Fruit fly (Drosophila melanogaster): ENCODE measurements around the gene CG32037.

The CG32037 gene

DNA sequence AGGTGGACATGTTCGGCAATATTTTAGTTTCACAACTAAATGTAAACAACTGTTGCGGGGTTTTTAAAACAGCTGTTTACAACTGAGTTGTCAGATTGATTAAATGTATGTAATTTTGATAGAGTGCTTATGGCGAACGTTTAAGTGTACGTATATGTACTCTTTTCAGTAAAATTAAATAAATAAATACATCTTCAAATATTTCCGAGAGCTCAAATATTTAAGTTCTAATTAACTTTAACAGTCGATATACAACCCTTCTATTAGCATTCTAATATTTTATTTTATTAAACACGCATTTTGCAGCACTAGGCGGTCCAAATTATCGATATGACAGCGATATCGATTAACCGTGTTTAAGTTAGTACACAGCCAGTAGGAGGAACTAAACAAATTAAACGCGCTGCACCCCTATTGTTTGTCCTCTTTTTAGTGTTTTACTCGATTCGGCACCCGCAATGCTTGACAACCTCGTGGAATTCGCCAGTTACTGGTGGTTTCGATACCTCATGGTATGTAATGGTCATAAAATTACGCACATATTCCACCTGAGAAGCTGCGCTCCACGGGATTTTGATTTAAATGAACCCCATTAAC, 40.4 kb downstream of the CG32037 start, which contains the start of the genes CG3448 and ghi (continued):
- TF ChIP-seq ara (GFP tag; IDR thresholded peaks at IDR 0.05) (peak; percentile 59), CG5180 (GFP tag; optimal IDR thresholded peaks at IDR 0.05) (no peak), Bteb2 (GFP tag; optimal IDR thresholded peaks at IDR 0.05) (no peak), nmo (GFP tag; optimal IDR thresholded peaks at IDR 0.05) (peak; percentile 55), CTCF (GFP tag; optimal IDR thresholded peaks at IDR 0.05) (peak; percentile 35), CG3281 (GFP tag; optimal IDR thresholded peaks at IDR 0.05) (peak; percentile 68), otp (GFP tag; IDR thresholded peaks at IDR 0.05) (no peak), Atf-2 (GFP tag; optimal IDR thresholded peaks at IDR 0.05) (no peak), CG2678 (tag; optimal IDR thresholded peaks at IDR 0.05) (peak; percentile 81), pum (GFP tag; optimal IDR thresholded peaks at IDR 0.05) (peak; percentile 11), D19A (tag; optimal IDR thresholded peaks at IDR 0.05) (peak; percentile 45), CG17829 (tag; optimal IDR thresholded peaks at IDR 0.05) (peak; percentile 61), Asciz (GFP tag; optimal IDR thresholded peaks at IDR 0.05) (peak; percentile 18), sna (GFP tag; IDR thresholded peaks at IDR 0.05; ENCODE audit: partially characterized antibody) (peak; percentile 90), CG18764 (GFP tag; optimal IDR thresholded peaks at IDR 0.05) (peak; percentile 61), oc (tag; optimal IDR thresholded peaks at IDR 0.05) (no peak), vfl (GFP tag; optimal IDR thresholded peaks at IDR 0.05) (peak; percentile 14), B-H1 (GFP tag; IDR thresholded peaks at IDR 0.05) (peak; percentile 13; the same call in 1 of the 3 replicates), gem (tag; optimal IDR thresholded peaks at IDR 0.05) (peak; percentile 71), CG3407 (GFP tag; optimal IDR thresholded peaks at IDR 0.05) (no peak), CG16813 (GFP tag; IDR thresholded peaks at IDR 0.05; ENCODE audit: partially characterized antibody) (peak; percentile 72), sim (GFP tag; IDR thresholded peaks at IDR 0.05) (no peak), CG4617 (GFP tag; optimal IDR thresholded peaks at IDR 0.05; ENCODE audit: borderline replicate concordance) (peak; percentile 50), Xrp1 (GFP tag; IDR thresholded peaks at IDR 0.05) (peak; percentile 76), CG34376 (GFP tag; optimal IDR thresholded peaks at IDR 0.05) (peak; percentile 61), tin (GFP tag; optimal IDR thresholded peaks at IDR 0.05) (peak; percentile 75), CG8281 (tag; optimal IDR thresholded peaks at IDR 0.05) (peak; percentile 26), CG17361 (GFP tag; IDR thresholded peaks at IDR 0.05) (peak; percentile 73), pnt (GFP tag; optimal IDR thresholded peaks at IDR 0.05) (peak; percentile 29), CG6683 (GFP tag; optimal IDR thresholded peaks at IDR 0.05) (peak; percentile 37), CG1792 (GFP tag; optimal IDR thresholded peaks at IDR 0.05) (no peak), Ptx1 (GFP tag; IDR thresholded peaks at IDR 0.05) (peak; percentile 58), CG17359 (tag; optimal IDR thresholded peaks at IDR 0.05) (peak; percentile 73), CG15696 (tag; optimal IDR thresholded peaks at IDR 0.05) (peak; percentile 74), CG1529 (GFP tag; optimal IDR thresholded peaks at IDR 0.05) (no peak), onecut (GFP tag; IDR thresholded peaks at IDR 0.05) (peak; percentile 54), CG16863 (GFP tag; optimal IDR thresholded peaks at IDR 0.05) (peak; percentile 1), HHEX (GFP tag; optimal IDR thresholded peaks at IDR 0.05) (peak; percentile 64), Chrac-16 (GFP tag; optimal IDR thresholded peaks at IDR 0.05) (no peak), CG17568 (GFP tag; optimal IDR thresholded peaks at IDR 0.05) (no peak), CHES-1-like (GFP tag; optimal IDR thresholded peaks at IDR 0.05) (peak; percentile 28), zen2 (GFP tag; IDR thresholded peaks at IDR 0.05; ENCODE audit: partially characterized antibody) (no peak; the same call in 2 of the 3 replicates), CG11247 (GFP tag; IDR thresholded peaks at IDR 0.05) (peak; percentile 63; the same call in 1 of the 2 replicates), CG9876 (GFP tag; optimal IDR thresholded peaks at IDR 0.05) (no peak), CG4404 (GFP tag; IDR thresholded peaks at IDR 0.05) (peak; percentile 49; the same call in 1 of the 2 replicates), CG6854 (GFP tag; optimal IDR thresholded peaks at IDR 0.05) (no peak), CG9609 (GFP tag; optimal IDR thresholded peaks at IDR 0.05) (no peak), lilli (GFP tag; optimal IDR thresholded peaks at IDR 0.05) (peak; percentile 59), zen (tag; optimal IDR thresholded peaks at IDR 0.05) (peak; percentile 73), pita (GFP tag; optimal IDR thresholded peaks at IDR 0.05) (no peak)

Data from whole organism, embryonic.